Worm (Caenorhabditis elegans): ENCODE data around the gene C02E7.10.

The C02E7.10 gene

ce11 chrV:4889976-4890479 is 42.8 kb downstream of the C02E7.10 start, which contains the start of gene T19H12.2 (continued):
- TF ChIP-seq mes-4 (tag; optimal IDR thresholded peaks at IDR 0.05), result no peak
- TF ChIP-seq C17E4.6 (GFP tag; IDR thresholded peaks at IDR 0.05), result peak; percentile 91
- peak; percentile 50; the same call in 1 of the 2 replicates for TF ChIP-seq Y67H2A.10 (GFP tag; conservative IDR thresholded peaks at IDR 0.05)
- TF ChIP-seq Y79H2A.3 (GFP tag; conservative IDR thresholded peaks at IDR 0.05), result peak; percentile 86; the same call in 1 of the 2 replicates
- TF ChIP-seq B0261.1 (tag; optimal IDR thresholded peaks at IDR 0.05), result no peak
- peak; percentile 93 for TF ChIP-seq Y95B8A.8 (GFP tag; IDR thresholded peaks at IDR 0.05)
- TF ChIP-seq fkh-3 (tag; optimal IDR thresholded peaks at IDR 0.05), result no peak
- TF ChIP-seq aptf-2 (GFP tag; conservative IDR thresholded peaks at IDR 0.05), result peak; percentile 66
- no peak for TF ChIP-seq aptf-3 (GFP tag; IDR thresholded peaks at IDR 0.05)
- no peak for TF ChIP-seq Y56A3A.18 (GFP tag; IDR thresholded peaks at IDR 0.05)
- TF ChIP-seq T07F8.4 (tag; optimal IDR thresholded peaks at IDR 0.05), result no peak
- peak; percentile 41 for TF ChIP-seq hrde-1 (tag; optimal IDR thresholded peaks at IDR 0.05; ENCODE audit: borderline replicate concordance)
- TF ChIP-seq F23B12.7 (tag; optimal IDR thresholded peaks at IDR 0.05; ENCODE audit: insufficient read depth), result no peak
- TF ChIP-seq nfya-1 (tag; optimal IDR thresholded peaks at IDR 0.05; ENCODE audit: borderline replicate concordance, insufficient read depth), result no peak
- TF ChIP-seq zim-3 (tag; optimal IDR thresholded peaks at IDR 0.05), result no peak
- no peak for TF ChIP-seq nhr-120 (GFP tag; IDR thresholded peaks at IDR 0.05)
- TF ChIP-seq hmg-20 (GFP tag; IDR thresholded peaks at IDR 0.05), result no peak
- TF ChIP-seq madf-8 (GFP tag; conservative IDR thresholded peaks at IDR 0.05), result peak; percentile 100
- TF ChIP-seq K12H6.12 (tag; optimal IDR thresholded peaks at IDR 0.05), result no peak
- peak; percentile 100 for TF ChIP-seq madf-6 (GFP tag; IDR thresholded peaks at IDR 0.05)
- peak; percentile 97 for TF ChIP-seq mcd-1 (GFP tag; IDR thresholded peaks at IDR 0.05)
- peak; percentile 93 for TF ChIP-seq snpc-3.4 (tag; optimal IDR thresholded peaks at IDR 0.05)
- TF ChIP-seq hlh-26 (GFP tag; conservative IDR thresholded peaks at IDR 0.05), result no peak
- TF ChIP-seq nfyb-1 (GFP tag; IDR thresholded peaks at IDR 0.05), result peak; percentile 59; the same call in 1 of the 2 replicates
- TF ChIP-seq F37B4.10 (GFP tag; IDR thresholded peaks at IDR 0.05), result no peak
- no peak for TF ChIP-seq somi-1 (GFP tag; optimal IDR thresholded peaks at IDR 0.05)
- TF ChIP-seq lag-1 (GFP tag; IDR thresholded peaks at IDR 0.05), result no peak
- TF ChIP-seq tbp1 (GFP tag; optimal IDR thresholded peaks at IDR 0.05), result peak; percentile 66
- no peak for TF ChIP-seq K11D2.4 (GFP tag; IDR thresholded peaks at IDR 0.05)
- TF ChIP-seq ZK185.1 (tag; optimal IDR thresholded peaks at IDR 0.05; ENCODE audit: poor library complexity, severe bottlenecking), result no peak
- peak; percentile 92 for TF ChIP-seq F33H1.4 (GFP tag; IDR thresholded peaks at IDR 0.05)
- no peak for TF ChIP-seq nhr-179 (tag; optimal IDR thresholded peaks at IDR 0.05)
- TF ChIP-seq tbx-9 (tag; optimal IDR thresholded peaks at IDR 0.05; ENCODE audit: borderline replicate concordance), result no peak
- TF ChIP-seq F39B2.1 (GFP tag; IDR thresholded peaks at IDR 0.05), result 0 out of 2 replicates have a peak, but pooled peaks have one; percentile 54
- TF ChIP-seq die-1 (tag; optimal IDR thresholded peaks at IDR 0.05), result no peak
- TF ChIP-seq ztf-18 (tag; optimal IDR thresholded peaks at IDR 0.05), result peak; percentile 29
- no peak for TF ChIP-seq T26A5.8 (tag; optimal IDR thresholded peaks at IDR 0.05)
- TF ChIP-seq hsf-1 (GFP tag; IDR thresholded peaks at IDR 0.05), result peak; percentile 89
- peak; percentile 74 for TF ChIP-seq snpc-1.1 (tag; optimal IDR thresholded peaks at IDR 0.05; ENCODE audit: insufficient read depth)
- no peak for TF ChIP-seq rec-8 (tag; optimal IDR thresholded peaks at IDR 0.05)
- TF ChIP-seq him-1 (tag; optimal IDR thresholded peaks at IDR 0.05), result peak; percentile 80
- TF ChIP-seq lin-54 (GFP tag; optimal IDR thresholded peaks at IDR 0.05), result peak; percentile 88
- peak; percentile 93 for TF ChIP-seq B0019.2 (GFP tag; conservative IDR thresholded peaks at IDR 0.05)
- no peak for TF ChIP-seq cebp-2 (GFP tag; IDR thresholded peaks at IDR 0.05)
- no peak for TF ChIP-seq ama-1 (optimal IDR thresholded peaks at IDR 0.05)
- TF ChIP-seq ama-1 (GFP tag; optimal IDR thresholded peaks at IDR 0.05), result no peak
- TF ChIP-seq F10E7.11 (tag; optimal IDR thresholded peaks at IDR 0.05), result no peak
- TF ChIP-seq ztf-26 (tag; optimal IDR thresholded peaks at IDR 0.05), result no peak

All from whole organism, young adult.